Worm (Caenorhabditis elegans) whole organism, midembryonic: ENCODE data around the gene ptr-5.

ENCODE experiments used
- flt-1 ChIP-seq: fragments of 200-800 bp; sonication (Bioruptor generic); IDR thresholded peaks from 2 replicates; pipeline ENCODE4 v1.3.6; 2022; ENCODE audit warnings: missing genetic modification characterization, missing compliant biosample characterization
- ref-1 ChIP-seq: fragments of 200-800 bp; sonication (Bioruptor generic); conservative IDR thresholded peaks from 2 replicates; pipeline ENCODE4 v1.3.6; 2022; ENCODE audit warnings: missing genetic modification reagents, missing genetic modification characterization, missing compliant biosample characterization
- tab-1 ChIP-seq: fragments of 200-800 bp; sonication (Bioruptor generic); IDR thresholded peaks from 2 replicates; pipeline ENCODE4 v1.3.6; 2022; ENCODE audit warnings: missing genetic modification characterization, missing compliant biosample characterization

DNA sequence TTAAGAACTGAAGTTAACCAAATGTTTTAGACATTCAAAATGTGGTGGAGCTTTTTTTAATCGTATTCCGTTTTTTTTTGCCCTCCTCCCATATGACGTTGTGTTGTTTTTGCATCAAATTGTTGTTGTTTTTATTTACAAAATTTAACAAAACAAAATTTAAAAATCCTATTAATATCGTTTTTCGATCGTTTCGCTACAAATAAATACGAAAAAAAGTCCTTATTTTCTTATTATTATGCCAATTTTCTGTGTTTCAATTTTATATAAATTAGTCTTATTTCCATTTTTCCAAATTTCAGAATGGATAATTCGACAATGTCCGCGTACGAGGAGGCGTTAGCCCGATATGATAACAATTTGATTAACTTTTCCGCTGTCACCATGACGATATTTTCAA, 41.1 kb downstream of the ptr-5 start, which contains the start of gene npr-36:
- TF ChIP-seq flt-1 (no peak), ref-1 (GFP tag; lab: Robert Waterston, UW) (no peak), tab-1 (no peak)
